Fruit fly (Drosophila melanogaster) Kc167 (cell line): Measurements from ENCODE around the gene Phlpp.

Source experiments
- Myc ChIP-seq: fragments of >200 bp; optimal IDR thresholded peaks from 2 replicates; lab custom pipeline; 2017; ENCODE audit warnings: missing external identifiers
- psq ChIP-seq: fragments of >200 bp; optimal IDR thresholded peaks from 2 replicates; lab custom pipeline; 2017; ENCODE audit warnings: missing external identifiers
- ttk ChIP-seq: sonication (Bioruptor generic); optimal IDR thresholded peaks from 2 replicates; lab custom pipeline; 2017; ENCODE audit warnings: missing external identifiers

DNA sequence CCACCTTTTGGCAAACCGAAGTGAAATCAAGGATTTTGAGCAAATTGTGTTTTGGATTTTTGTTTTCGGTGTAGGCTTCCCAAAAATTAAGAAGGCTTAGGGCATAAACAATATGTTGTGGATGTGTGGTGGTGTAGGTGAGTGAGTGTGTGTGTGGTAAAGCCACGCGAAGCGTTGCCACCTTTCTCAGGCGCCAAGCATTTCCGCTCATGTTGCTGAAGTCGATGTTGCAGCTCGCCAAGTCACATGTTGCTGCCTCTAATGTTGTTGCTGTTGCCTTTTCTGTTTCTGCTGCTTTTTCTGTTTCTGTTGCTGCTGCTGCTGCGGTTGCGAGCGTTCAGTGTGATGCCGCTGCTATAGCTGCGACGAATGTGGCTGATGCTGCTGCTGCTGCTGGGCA is 20.8 kb downstream of the Phlpp start:
- TF ChIP-seq psq (lab: Kevin White, UChicago), result no peak
- TF ChIP-seq ttk (lab: Kevin White, UChicago), result no peak
- no peak for TF ChIP-seq Myc
